Fruit fly (Drosophila melanogaster) whole organism, embryonic: ENCODE measurements around the gene CG2059.

Source experiments
- Abd-B ChIP-seq: fragments of 200-800 bp; sonication (Bioruptor generic); optimal IDR thresholded peaks from 2 replicates; lab custom pipeline; 2018; ENCODE audit warnings: missing biosample characterization, mild to moderate bottlenecking, missing genetic modification characterization, moderate library complexity
- Ada2b ChIP-seq: fragments of 200-800 bp; sonication (Bioruptor generic); IDR thresholded peaks from 2 replicates; pipeline ENCODE4 v1.3.6; 2022; ENCODE audit warnings: missing biosample characterization, missing genetic modification characterization
- Atf-2 ChIP-seq: fragments of 200-800 bp; sonication (Bioruptor generic); optimal IDR thresholded peaks from 2 replicates; lab custom pipeline; 2016; ENCODE audit warnings: missing biosample characterization, missing genetic modification characterization
- Blimp-1 ChIP-seq: fragments of 200-800 bp; sonication (Bioruptor generic); optimal IDR thresholded peaks from 3 replicates; lab custom pipeline; 2018; ENCODE audit warnings: missing biosample characterization, missing genetic modification characterization, mild to moderate bottlenecking, moderate library complexity, missing genetic modification reagents
- CG10654 ChIP-seq: fragments of 200-800 bp; sonication (Bioruptor generic); optimal IDR thresholded peaks from 2 replicates; lab custom pipeline; 2016; ENCODE audit warnings: missing biosample characterization, missing genetic modification characterization
- CG11504 ChIP-seq: fragments of 200-800 bp; sonication (Bioruptor generic); optimal IDR thresholded peaks from 3 replicates; lab custom pipeline; 2019; ENCODE audit warnings: missing biosample characterization, mild to moderate bottlenecking, missing genetic modification characterization, moderate library complexity
- CG11560 ChIP-seq: fragments of 200-800 bp; sonication (Bioruptor generic); IDR thresholded peaks from 3 replicates; pipeline ENCODE4 v1.3.6; 2022; ENCODE audit warnings: missing biosample characterization, missing genetic modification characterization
- CG12155 ChIP-seq: fragments of 200-800 bp; sonication (Bioruptor generic); optimal IDR thresholded peaks from 3 replicates; lab custom pipeline; 2016; ENCODE audit warnings: missing biosample characterization, missing genetic modification characterization
- CG13775 ChIP-seq: fragments of 200-800 bp; sonication (Bioruptor generic); optimal IDR thresholded peaks from 3 replicates; lab custom pipeline; 2017; ENCODE audit warnings: missing biosample characterization, mild to moderate bottlenecking, missing genetic modification characterization
- CG15011 ChIP-seq: fragments of 200-800 bp; sonication (Bioruptor generic); optimal IDR thresholded peaks from 3 replicates; lab custom pipeline; 2018; ENCODE audit warnings: missing biosample characterization, mild to moderate bottlenecking, missing genetic modification characterization
- CG16813 ChIP-seq: fragments of 200-800 bp; sonication (Bioruptor generic); IDR thresholded peaks from 3 replicates; pipeline ENCODE4 v1.3.6; 2022; ENCODE audit warnings: missing biosample characterization, missing genetic modification characterization; ENCODE audit not compliant: partially characterized antibody
- CG17385 ChIP-seq: fragments of 200-800 bp; sonication (Bioruptor generic); optimal IDR thresholded peaks from 3 replicates; lab custom pipeline; 2018; ENCODE audit warnings: missing biosample characterization, mild to moderate bottlenecking, missing genetic modification characterization
- CG17568 ChIP-seq: fragments of 200-800 bp; sonication (Bioruptor generic); optimal IDR thresholded peaks from 2 replicates; lab custom pipeline; 2018; ENCODE audit warnings: missing biosample characterization, mild to moderate bottlenecking, missing genetic modification characterization, moderate library complexity
- CG2129 ChIP-seq: fragments of 200-800 bp; sonication (Bioruptor generic); IDR thresholded peaks from 2 replicates; pipeline ENCODE4 v1.3.6; 2022; ENCODE audit warnings: missing biosample characterization, missing genetic modification characterization; ENCODE audit not compliant: partially characterized antibody
- CG30020 ChIP-seq: fragments of 200-800 bp; optimal IDR thresholded peaks from 2 replicates; lab custom pipeline; 2019; ENCODE audit warnings: missing biosample characterization, mild to moderate bottlenecking, missing genetic modification characterization, moderate library complexity
- CG3281 ChIP-seq: fragments of 200-800 bp; sonication (Bioruptor generic); optimal IDR thresholded peaks from 3 replicates; lab custom pipeline; 2017; ENCODE audit warnings: missing biosample characterization, mild to moderate bottlenecking, missing genetic modification characterization
- CG3838 ChIP-seq: fragments of 200-800 bp; sonication (Bioruptor generic); optimal IDR thresholded peaks from 3 replicates; lab custom pipeline; 2016; ENCODE audit warnings: missing biosample characterization, missing genetic modification characterization
- CG6254 ChIP-seq: fragments of 200-800 bp; sonication (Bioruptor generic); optimal IDR thresholded peaks from 3 replicates; lab custom pipeline; 2017; ENCODE audit warnings: mild to moderate bottlenecking, missing biosample characterization, missing genetic modification reagents, missing genetic modification characterization
- CG7963 ChIP-seq: fragments of 200-800 bp; sonication (Bioruptor generic); IDR thresholded peaks from 3 replicates; pipeline ENCODE4 v1.3.6; 2022; ENCODE audit warnings: missing biosample characterization, missing genetic modification characterization; ENCODE audit not compliant: partially characterized antibody
- CG7987 ChIP-seq: fragments of 200-800 bp; sonication (Bioruptor generic); optimal IDR thresholded peaks from 2 replicates; lab custom pipeline; 2018; ENCODE audit warnings: missing biosample characterization, mild to moderate bottlenecking, missing genetic modification characterization, moderate library complexity
- CoRest ChIP-seq: fragments of 200-800 bp; sonication (Bioruptor generic); optimal IDR thresholded peaks from 3 replicates; lab custom pipeline; 2018; ENCODE audit warnings: missing biosample characterization, mild to moderate bottlenecking, missing genetic modification characterization, moderate library complexity
- D19B ChIP-seq: fragments of 200-800 bp; sonication (Bioruptor generic); optimal IDR thresholded peaks from 2 replicates; lab custom pipeline; 2017; ENCODE audit warnings: missing biosample characterization, mild to moderate bottlenecking, missing genetic modification characterization
- Drgx ChIP-seq: fragments of 200-800 bp; sonication (Bioruptor generic); IDR thresholded peaks from 2 replicates; pipeline ENCODE4 v1.3.6; 2022; ENCODE audit warnings: missing biosample characterization, missing genetic modification characterization
- E2f2 ChIP-seq: fragments of 200-800 bp; sonication (Bioruptor generic); IDR thresholded peaks from 2 replicates; pipeline ENCODE4 v1.3.6; 2022; ENCODE audit warnings: missing biosample characterization, missing genetic modification characterization
- Fer1 ChIP-seq: fragments of 200-800 bp; sonication (Bioruptor generic); optimal IDR thresholded peaks from 2 replicates; lab custom pipeline; 2017; ENCODE audit warnings: missing biosample characterization, mild to moderate bottlenecking, missing genetic modification characterization
- HHEX ChIP-seq: fragments of 200-800 bp; sonication (Bioruptor generic); optimal IDR thresholded peaks from 3 replicates; lab custom pipeline; 2017; ENCODE audit warnings: missing biosample characterization, mild to moderate bottlenecking, missing genetic modification characterization, missing genetic modification reagents
- Mad ChIP-seq: fragments of 200-800 bp; sonication (Bioruptor generic); optimal IDR thresholded peaks from 2 replicates; lab custom pipeline; 2016; ENCODE audit warnings: missing biosample characterization, missing genetic modification characterization
- NFAT ChIP-seq: fragments of 200-800 bp; sonication (Bioruptor generic); IDR thresholded peaks from 2 replicates; pipeline ENCODE4 v1.3.6; 2022; ENCODE audit warnings: missing biosample characterization, missing genetic modification characterization
- Ravus ChIP-seq: fragments of 200-800 bp; sonication (Bioruptor generic); IDR thresholded peaks from 2 replicates; pipeline ENCODE4 v1.3.6; 2022; ENCODE audit warnings: missing biosample characterization, missing genetic modification characterization
- bowl ChIP-seq: fragments of 200-800 bp; sonication (Bioruptor generic); IDR thresholded peaks from 2 replicates; pipeline ENCODE4 v1.3.6; 2022; ENCODE audit warnings: missing biosample characterization, missing genetic modification characterization
- corto ChIP-seq: fragments of 200-800 bp; sonication (Bioruptor generic); optimal IDR thresholded peaks from 2 replicates; lab custom pipeline; 2016; ENCODE audit warnings: missing biosample characterization, mild to moderate bottlenecking, missing genetic modification characterization, moderate library complexity
- crol ChIP-seq: fragments of 200-800 bp; sonication (Bioruptor generic); IDR thresholded peaks from 2 replicates; pipeline ENCODE4 v1.3.6; 2022; ENCODE audit warnings: missing biosample characterization, missing genetic modification characterization
- dpn ChIP-seq, 2 experiments: fragments of 200-800 bp; sonication (Bioruptor generic); optimal IDR thresholded peaks; 3 replicates each; lab custom pipeline; 2016; ENCODE audit warnings: missing biosample characterization in 2 of 2, missing genetic modification characterization in 2 of 2
- fu2 ChIP-seq: fragments of 200-800 bp; sonication (Bioruptor generic); optimal IDR thresholded peaks from 2 replicates; lab custom pipeline; 2016; ENCODE audit warnings: missing biosample characterization, missing genetic modification characterization
- ham ChIP-seq: fragments of 200-800 bp; sonication (Bioruptor generic); IDR thresholded peaks from 2 replicates; pipeline ENCODE4 v1.3.6; 2022; ENCODE audit warnings: missing biosample characterization, missing genetic modification characterization
- hbn ChIP-seq: fragments of 200-800 bp; sonication (Bioruptor generic); IDR thresholded peaks from 2 replicates; pipeline ENCODE4 v1.3.6; 2022; ENCODE audit warnings: missing biosample characterization, missing genetic modification characterization; ENCODE audit not compliant: partially characterized antibody
- ind ChIP-seq: fragments of 200-800 bp; sonication (Bioruptor generic); optimal IDR thresholded peaks from 3 replicates; lab custom pipeline; 2016; ENCODE audit warnings: missing biosample characterization, missing genetic modification characterization
- lab ChIP-seq: fragments of 200-800 bp; sonication (Bioruptor generic); optimal IDR thresholded peaks from 3 replicates; lab custom pipeline; 2017; ENCODE audit warnings: missing biosample characterization, missing genetic modification characterization, mild to moderate bottlenecking, moderate library complexity, missing genetic modification reagents
- odd ChIP-seq: fragments of 200-800 bp; sonication (Bioruptor generic); optimal IDR thresholded peaks from 2 replicates; lab custom pipeline; 2017; ENCODE audit warnings: missing biosample characterization, mild to moderate bottlenecking, missing genetic modification characterization
- prd ChIP-seq, 3 experiments: fragments of >200 bp in 2 of 3; fragments of 200-800 bp in 1 of 3; sonication (Bioruptor generic) in 1 of 3; optimal IDR thresholded peaks in 2 of 3; IDR thresholded peaks in 1 of 3; 2 replicates in 2 of 3; 3 replicates in 1 of 3; pipeline versions ENCODE4 v1.3.6 to Lab custom; 2017 to 2022; ENCODE audit warnings: missing biosample characterization in 1 of 3, missing genetic modification characterization in 1 of 3
- pros ChIP-seq: fragments of 200-800 bp; sonication (Bioruptor generic); optimal IDR thresholded peaks from 3 replicates; lab custom pipeline; 2019; ENCODE audit warnings: missing biosample characterization, mild to moderate bottlenecking, missing genetic modification characterization, moderate library complexity
- rib ChIP-seq: fragments of 200-800 bp; sonication (Bioruptor generic); IDR thresholded peaks from 2 replicates; pipeline ENCODE4 v1.3.6; 2022; ENCODE audit warnings: missing biosample characterization, missing genetic modification characterization
- sima ChIP-seq: fragments of 200-800 bp; sonication (Bioruptor generic); optimal IDR thresholded peaks from 2 replicates; lab custom pipeline; 2016; ENCODE audit warnings: missing biosample characterization, missing genetic modification characterization
- stc ChIP-seq: fragments of 200-800 bp; sonication (Bioruptor generic); IDR thresholded peaks from 2 replicates; pipeline ENCODE4 v1.3.6; 2022; ENCODE audit warnings: missing biosample characterization, missing genetic modification characterization
- toy ChIP-seq: fragments of 200-800 bp; sonication (Bioruptor generic); IDR thresholded peaks from 2 replicates; pipeline ENCODE4 v1.3.6; 2022; ENCODE audit warnings: missing biosample characterization, missing genetic modification characterization
- wdn ChIP-seq: fragments of 200-800 bp; sonication (Bioruptor generic); IDR thresholded peaks from 2 replicates; pipeline ENCODE4 v1.3.6; 2022; ENCODE audit warnings: missing biosample characterization, missing genetic modification characterization
- zen2 ChIP-seq: fragments of 200-800 bp; sonication (Bioruptor generic); IDR thresholded peaks from 3 replicates; pipeline ENCODE4 v1.3.6; 2022; ENCODE audit warnings: missing biosample characterization, missing genetic modification characterization; ENCODE audit not compliant: partially characterized antibody

Gene CG2059

DNA sequence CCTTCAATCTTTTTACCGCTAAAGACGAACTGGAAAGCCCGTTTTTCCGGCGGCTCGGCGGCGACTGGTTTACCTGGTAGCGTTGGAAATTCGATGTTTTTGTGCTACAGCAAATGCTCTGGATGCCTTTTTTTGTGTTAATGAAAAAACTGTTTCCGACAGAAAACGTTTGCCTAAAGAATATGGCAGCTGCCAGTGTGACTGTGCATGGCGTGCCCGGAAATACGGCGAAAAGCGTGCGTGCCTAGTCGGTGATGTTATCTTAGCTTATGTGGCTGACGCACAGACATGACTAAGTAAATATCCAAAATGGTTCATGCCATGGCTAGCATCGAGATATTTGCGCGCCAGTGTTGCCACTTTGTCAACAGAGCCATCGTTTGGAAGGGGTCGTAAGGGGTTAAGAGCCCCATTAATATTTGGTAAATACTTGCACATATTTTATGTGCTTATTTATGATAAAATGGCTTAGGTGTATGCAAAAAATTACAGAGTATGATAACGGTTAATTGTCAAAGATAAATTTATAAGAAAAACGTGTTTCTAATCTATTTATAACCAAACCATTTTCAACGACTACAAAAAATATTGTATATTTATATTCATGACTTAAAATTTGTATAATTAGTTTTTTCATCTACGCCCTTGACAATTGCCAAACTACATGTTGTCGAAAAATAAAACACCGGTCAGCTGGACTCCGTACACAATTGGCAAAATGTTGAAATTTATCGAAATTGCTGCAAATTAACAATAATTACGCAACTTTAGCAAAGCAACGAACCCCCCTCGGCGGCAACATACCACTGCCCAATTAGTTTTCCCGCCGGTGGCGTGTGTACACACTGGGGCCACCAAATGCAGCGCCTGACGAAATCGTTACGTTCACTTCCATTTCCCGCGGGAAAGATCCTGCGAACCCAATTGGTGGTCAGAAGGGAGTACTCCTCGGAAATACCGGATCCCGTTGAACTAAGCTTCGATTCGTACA is at the start of gene CG2059 (continued):
- peak; percentile 38 for TF ChIP-seq CG10654
- TF ChIP-seq stc, result no peak
- TF ChIP-seq bowl (GFP tag; lab: Robert Waterston, UW), result no peak
- TF ChIP-seq CG15011 (GFP tag; lab: Kevin White, UChicago), result no peak
- TF ChIP-seq Blimp-1, result peak; percentile 7
- no peak for TF ChIP-seq CG3838 (GFP tag; lab: Kevin White, UChicago)
- no peak for TF ChIP-seq ind (GFP tag; lab: Kevin White, UChicago)
- TF ChIP-seq ham (GFP tag; lab: Robert Waterston, UW), result no peak
- peak; percentile 64 for TF ChIP-seq Mad
- TF ChIP-seq D19B (GFP tag; lab: Kevin White, UChicago), result peak; percentile 0
- TF ChIP-seq CG3281 (GFP tag; lab: Kevin White, UChicago), result peak; percentile 44
- TF ChIP-seq pros (GFP tag; lab: Kevin White, UChicago), result no peak
- TF ChIP-seq HHEX, result peak; percentile 41
- no peak for TF ChIP-seq odd (GFP tag; lab: Kevin White, UChicago)
- no peak for TF ChIP-seq Drgx (GFP tag; lab: Robert Waterston, UW)
- no peak for TF ChIP-seq CG2129 (GFP tag; lab: Robert Waterston, UW)
- no peak; the same call in none of the 2 replicates for TF ChIP-seq E2f2 (GFP tag; lab: Robert Waterston, UW)
- no peak for TF ChIP-seq zen2 (GFP tag; lab: Robert Waterston, UW)
- TF ChIP-seq lab (GFP tag; lab: Kevin White, UChicago), result peak; percentile 55
- peak; percentile 20; the same call in 1 of the 2 replicates for TF ChIP-seq Ada2b (GFP tag; lab: Robert Waterston, UW)
- peak; percentile 8 to 58 for TF ChIP-seq dpn (GFP tag; optimal IDR thresholded peaks at IDR 0.05; lab: Kevin White, UChicago)
- TF ChIP-seq CG11560 (tag; lab: Robert Waterston, UW), result peak; percentile 65; the same call in 2 of the 3 replicates
- peak; percentile 20 for TF ChIP-seq Atf-2 (GFP tag; lab: Kevin White, UChicago)
- TF ChIP-seq CG11504, result peak; percentile 61
- no peak for TF ChIP-seq sima
- TF ChIP-seq prd (optimal IDR thresholded peaks at IDR 0.05; lab: Kevin White, UChicago), result no peak
- peak; percentile 62 for TF ChIP-seq prd (GFP tag; IDR thresholded peaks at IDR 0.05; lab: Robert Waterston, UW)
- TF ChIP-seq rib (GFP tag; lab: Robert Waterston, UW), result peak; percentile 28; the same call in 1 of the 2 replicates
- TF ChIP-seq hbn (GFP tag; lab: Robert Waterston, UW), result no peak; the same call in 1 of the 2 replicates
- TF ChIP-seq CG17568 (GFP tag; lab: Kevin White, UChicago), result no peak
- no peak for TF ChIP-seq corto
- peak; percentile 95 for TF ChIP-seq crol (GFP tag; lab: Robert Waterston, UW)
- TF ChIP-seq CG7987 (GFP tag; lab: Kevin White, UChicago), result peak; percentile 51
- peak; percentile 27; the same call in 1 of the 2 replicates for TF ChIP-seq wdn
- TF ChIP-seq CG12155 (GFP tag; lab: Kevin White, UChicago), result peak; percentile 57
- TF ChIP-seq CG13775 (GFP tag; lab: Kevin White, UChicago), result peak; percentile 48
- TF ChIP-seq CG30020 (tag; lab: Kevin White, UChicago), result peak; percentile 59
- TF ChIP-seq CG6254 (GFP tag; lab: Kevin White, UChicago), result no peak
- peak; percentile 74 for TF ChIP-seq NFAT (GFP tag; lab: Robert Waterston, UW)
- peak; percentile 8 for TF ChIP-seq Fer1 (GFP tag; lab: Kevin White, UChicago)
- no peak for TF ChIP-seq toy (GFP tag; lab: Robert Waterston, UW)
- TF ChIP-seq CoRest, result peak; percentile 49
- TF ChIP-seq CG17385 (GFP tag; lab: Kevin White, UChicago), result no peak
- TF ChIP-seq CG16813 (GFP tag; lab: Robert Waterston, UW), result peak; percentile 58
- TF ChIP-seq Ravus (GFP tag; lab: Robert Waterston, UW), result no peak
- TF ChIP-seq Abd-B (GFP tag; lab: Kevin White, UChicago), result peak; percentile 27
- 0 out of 3 replicates have a peak, but pooled peaks have one; percentile 36 for TF ChIP-seq CG7963
- no peak for TF ChIP-seq fu2
